Fruit fly (Drosophila melanogaster): ENCODE measurements around the gene Vps33B.
A peak's percentile ranks its signal among the peaks of the same experiment; 100 is the strongest.

Gene Vps33B

dm6 chr3R:25489685-25490084 lies 16.4 kb downstream of the Vps33B start (continued):
- TF ChIP-seq CG3163 (GFP tag; optimal IDR thresholded peaks at IDR 0.05): no peak
- no peak for TF ChIP-seq CG12155 (GFP tag; optimal IDR thresholded peaks at IDR 0.05)
- TF ChIP-seq Lim3 (GFP tag; IDR thresholded peaks at IDR 0.05): no peak
- 0 out of 2 replicates have a peak, but pooled peaks have one; percentile 18 for TF ChIP-seq sisA (GFP tag; IDR thresholded peaks at IDR 0.05)
- TF ChIP-seq vnd (GFP tag; IDR thresholded peaks at IDR 0.05; ENCODE audit: partially characterized antibody): peak; percentile 70
- TF ChIP-seq seq (GFP tag; IDR thresholded peaks at IDR 0.05): no peak
- no peak for TF ChIP-seq CG1647 (GFP tag; optimal IDR thresholded peaks at IDR 0.05)
- no peak for TF ChIP-seq CG9932 (GFP tag; IDR thresholded peaks at IDR 0.05)
- no peak for TF ChIP-seq disco-r (GFP tag; optimal IDR thresholded peaks at IDR 0.05)
- no peak for TF ChIP-seq Tbp (GFP tag; optimal IDR thresholded peaks at IDR 0.05)
- TF ChIP-seq CG42726 (GFP tag; IDR thresholded peaks at IDR 0.05; ENCODE audit: partially characterized antibody): 0 out of 2 replicates have a peak, but pooled peaks have one; percentile 21

dm6 chr3R:25490375-25490774 lies 17.1 kb downstream of the Vps33B start:
- TF ChIP-seq CG18262 (tag; optimal IDR thresholded peaks at IDR 0.05) (no peak), chinmo (GFP tag; IDR thresholded peaks at IDR 0.05; ENCODE audit: partially characterized antibody) (0 out of 4 replicates have a peak, but pooled peaks have one; percentile 61), ewg (GFP tag; optimal IDR thresholded peaks at IDR 0.05) (no peak), pb (GFP tag; optimal IDR thresholded peaks at IDR 0.05) (no peak), ara (GFP tag; IDR thresholded peaks at IDR 0.05) (no peak), fd64A (GFP tag; optimal IDR thresholded peaks at IDR 0.05) (no peak), lmd (GFP tag; IDR thresholded peaks at IDR 0.05) (peak; percentile 34; the same call in 1 of the 2 replicates), peb (GFP tag; IDR thresholded peaks at IDR 0.05) (no peak), gce (GFP tag; IDR thresholded peaks at IDR 0.05) (no peak), sens (GFP tag) (peak; percentile 92), NK7.1 (GFP tag; optimal IDR thresholded peaks at IDR 0.05) (no peak), HmgZ (tag; optimal IDR thresholded peaks at IDR 0.05) (no peak), CG1529 (GFP tag; optimal IDR thresholded peaks at IDR 0.05) (no peak), CG6765 (GFP tag; optimal IDR thresholded peaks at IDR 0.05) (no peak), jigr1 (GFP tag; IDR thresholded peaks at IDR 0.05) (no peak), Lhr (GFP tag; optimal IDR thresholded peaks at IDR 0.05) (no peak), bigmax (GFP tag; optimal IDR thresholded peaks at IDR 0.05) (no peak), CG6683 (GFP tag; optimal IDR thresholded peaks at IDR 0.05) (no peak), Usf (GFP tag; optimal IDR thresholded peaks at IDR 0.05) (no peak), tap (tag; optimal IDR thresholded peaks at IDR 0.05) (peak; percentile 20), ap (GFP tag; IDR thresholded peaks at IDR 0.05) (peak; percentile 26; the same call in 1 of the 2 replicates), fd3F (GFP tag; optimal IDR thresholded peaks at IDR 0.05) (no peak), eyg (GFP tag; optimal IDR thresholded peaks at IDR 0.05) (no peak), CG15073 (GFP tag; optimal IDR thresholded peaks at IDR 0.05) (no peak), pzg (GFP tag; optimal IDR thresholded peaks at IDR 0.05) (no peak), Dip2 (GFP tag; IDR thresholded peaks at IDR 0.05) (no peak), hb (GFP tag; IDR thresholded peaks at IDR 0.05; ENCODE audit: partially characterized antibody) (no peak), CG8359 (GFP tag; optimal IDR thresholded peaks at IDR 0.05; ENCODE audit: borderline replicate concordance) (no peak), CG11085 (GFP tag; IDR thresholded peaks at IDR 0.05) (no peak), CoRest (tag; optimal IDR thresholded peaks at IDR 0.05) (no peak), ase (GFP tag; IDR thresholded peaks at IDR 0.05) (no peak), TFAM (GFP tag; optimal IDR thresholded peaks at IDR 0.05) (no peak), luna (GFP tag; optimal IDR thresholded peaks at IDR 0.05) (no peak), CTCF (GFP tag; optimal IDR thresholded peaks at IDR 0.05) (no peak), vnd (GFP tag; IDR thresholded peaks at IDR 0.05; ENCODE audit: partially characterized antibody) (no peak), CG2199 (GFP tag; IDR thresholded peaks at IDR 0.05) (no peak), Max (GFP tag; optimal IDR thresholded peaks at IDR 0.05) (no peak), CG4360 (GFP tag; IDR thresholded peaks at IDR 0.05) (no peak), pho (GFP tag; optimal IDR thresholded peaks at IDR 0.05) (no peak), crp (GFP tag; optimal IDR thresholded peaks at IDR 0.05) (no peak), Myb (GFP tag; optimal IDR thresholded peaks at IDR 0.05) (no peak), CG12299 (tag; optimal IDR thresholded peaks at IDR 0.05) (no peak)
